Fruit fly (Drosophila melanogaster) whole organism, embryonic: ENCODE results near the gene Vm32E.

Experiments used
- Antp ChIP-seq: fragments of 200-800 bp; sonication (Bioruptor generic); optimal IDR thresholded peaks from 3 replicates; lab custom pipeline; 2016; ENCODE audit warnings: missing biosample characterization, missing genetic modification characterization
- Atf6 ChIP-seq: fragments of 200-800 bp; sonication (Bioruptor generic); IDR thresholded peaks from 2 replicates; pipeline ENCODE4 v1.3.6; 2022; ENCODE audit warnings: missing biosample characterization, missing genetic modification characterization
- CG10209 ChIP-seq: fragments of 200-800 bp; sonication (Bioruptor generic); optimal IDR thresholded peaks from 3 replicates; lab custom pipeline; 2017; ENCODE audit warnings: missing biosample characterization, mild to moderate bottlenecking, missing genetic modification characterization, missing genetic modification reagents
- CG10431 ChIP-seq: fragments of 200-800 bp; sonication (Bioruptor generic); optimal IDR thresholded peaks from 3 replicates; lab custom pipeline; 2018; ENCODE audit warnings: missing biosample characterization, mild to moderate bottlenecking, missing genetic modification characterization
- CG12299 ChIP-seq: fragments of 200-800 bp; sonication (Bioruptor generic); optimal IDR thresholded peaks from 2 replicates; lab custom pipeline; 2018; ENCODE audit warnings: missing biosample characterization, mild to moderate bottlenecking, missing genetic modification characterization
- CG12769 ChIP-seq: fragments of 200-800 bp; sonication (Bioruptor generic); optimal IDR thresholded peaks from 2 replicates; lab custom pipeline; 2019; ENCODE audit warnings: missing biosample characterization, mild to moderate bottlenecking, missing genetic modification characterization, moderate library complexity
- CG14667 ChIP-seq: fragments of 200-800 bp; sonication (Bioruptor generic); IDR thresholded peaks from 2 replicates; pipeline ENCODE4 v1.3.6; 2022; ENCODE audit warnings: missing biosample characterization, missing genetic modification characterization
- CG14710 ChIP-seq: fragments of 200-800 bp; sonication (Bioruptor generic); optimal IDR thresholded peaks from 3 replicates; lab custom pipeline; 2019; ENCODE audit warnings: missing biosample characterization, mild to moderate bottlenecking, missing genetic modification characterization, moderate library complexity
- CG15479 ChIP-seq: fragments of 200-800 bp; sonication (Bioruptor generic); optimal IDR thresholded peaks from 3 replicates; lab custom pipeline; 2019; ENCODE audit warnings: missing biosample characterization, mild to moderate bottlenecking, missing genetic modification characterization, moderate library complexity
- CG15514 ChIP-seq: fragments of 200-800 bp; sonication (Bioruptor generic); optimal IDR thresholded peaks from 3 replicates; lab custom pipeline; 2017; ENCODE audit warnings: missing biosample characterization, missing genetic modification characterization, mild to moderate bottlenecking, moderate library complexity, missing genetic modification reagents
- CG15696 ChIP-seq: fragments of 200-800 bp; sonication (Bioruptor generic); optimal IDR thresholded peaks from 2 replicates; lab custom pipeline; 2019; ENCODE audit warnings: missing biosample characterization, mild to moderate bottlenecking, missing genetic modification characterization, moderate library complexity
- CG17568 ChIP-seq: fragments of 200-800 bp; sonication (Bioruptor generic); optimal IDR thresholded peaks from 2 replicates; lab custom pipeline; 2018; ENCODE audit warnings: missing biosample characterization, mild to moderate bottlenecking, missing genetic modification characterization, moderate library complexity
- CG2129 ChIP-seq: fragments of 200-800 bp; sonication (Bioruptor generic); IDR thresholded peaks from 2 replicates; pipeline ENCODE4 v1.3.6; 2022; ENCODE audit warnings: missing biosample characterization, missing genetic modification characterization; ENCODE audit not compliant: partially characterized antibody
- CG3163 ChIP-seq: fragments of 200-800 bp; sonication (Bioruptor generic); optimal IDR thresholded peaks from 3 replicates; lab custom pipeline; 2016; ENCODE audit warnings: missing biosample characterization, missing genetic modification characterization
- CG34224 ChIP-seq: fragments of 200-800 bp; sonication (Bioruptor generic); IDR thresholded peaks from 3 replicates; pipeline ENCODE4 v1.3.6; 2022; ENCODE audit warnings: missing biosample characterization, missing genetic modification characterization; ENCODE audit not compliant: partially characterized antibody
- CG34422 ChIP-seq: fragments of 200-800 bp; sonication (Bioruptor generic); IDR thresholded peaks from 3 replicates; pipeline ENCODE4 v1.3.6; 2022; ENCODE audit warnings: missing biosample characterization, missing genetic modification characterization
- CG4328 ChIP-seq: fragments of 200-800 bp; sonication (Bioruptor generic); optimal IDR thresholded peaks from 3 replicates; lab custom pipeline; 2017; ENCODE audit warnings: missing biosample characterization, missing genetic modification reagents, missing genetic modification characterization
- CG5953 ChIP-seq: fragments of 200-800 bp; sonication (Bioruptor generic); IDR thresholded peaks from 2 replicates; pipeline ENCODE4 v1.3.6; 2022; ENCODE audit warnings: missing biosample characterization, missing genetic modification characterization
- CG7786 ChIP-seq: fragments of 200-800 bp; sonication (Bioruptor generic); optimal IDR thresholded peaks from 2 replicates; lab custom pipeline; 2016; ENCODE audit warnings: missing biosample characterization, missing genetic modification characterization
- CG7987 ChIP-seq: fragments of 200-800 bp; sonication (Bioruptor generic); optimal IDR thresholded peaks from 2 replicates; lab custom pipeline; 2018; ENCODE audit warnings: missing biosample characterization, mild to moderate bottlenecking, missing genetic modification characterization, moderate library complexity
- CG8281 ChIP-seq: fragments of 200-800 bp; sonication (Bioruptor generic); optimal IDR thresholded peaks from 2 replicates; lab custom pipeline; 2018; ENCODE audit warnings: missing biosample characterization, mild to moderate bottlenecking, missing genetic modification characterization, moderate library complexity
- CG8388 ChIP-seq: fragments of 200-800 bp; sonication (Bioruptor generic); optimal IDR thresholded peaks from 2 replicates; lab custom pipeline; 2019; ENCODE audit warnings: missing biosample characterization, mild to moderate bottlenecking, missing genetic modification characterization, moderate library complexity
- CG8944 ChIP-seq: fragments of 200-800 bp; sonication (Bioruptor generic); optimal IDR thresholded peaks from 3 replicates; lab custom pipeline; 2016; ENCODE audit warnings: missing biosample characterization, missing genetic modification characterization
- CG9215 ChIP-seq: fragments of 200-800 bp; sonication (Bioruptor generic); IDR thresholded peaks from 2 replicates; pipeline ENCODE4 v1.3.6; 2022; ENCODE audit warnings: missing biosample characterization, missing genetic modification characterization
- CG9437 ChIP-seq: fragments of 200-800 bp; sonication (Bioruptor generic); optimal IDR thresholded peaks from 2 replicates; lab custom pipeline; 2018; ENCODE audit warnings: missing biosample characterization, mild to moderate bottlenecking, missing genetic modification characterization
- Dad ChIP-seq: fragments of 200-800 bp; sonication (Bioruptor generic); optimal IDR thresholded peaks from 3 replicates; lab custom pipeline; 2016; ENCODE audit warnings: missing biosample characterization, missing genetic modification characterization
- Deaf1 ChIP-seq: fragments of 200-800 bp; optimal IDR thresholded peaks from 3 replicates; lab custom pipeline; 2019; ENCODE audit warnings: missing biosample characterization, mild to moderate bottlenecking, missing genetic modification characterization, moderate library complexity
- Dip2 ChIP-seq: fragments of 200-800 bp; sonication (Bioruptor generic); IDR thresholded peaks from 2 replicates; pipeline ENCODE4 v1.3.6; 2022; ENCODE audit warnings: missing biosample characterization, missing genetic modification characterization
- Dp ChIP-seq: fragments of 200-800 bp; sonication (Bioruptor generic); optimal IDR thresholded peaks from 2 replicates; lab custom pipeline; 2018; ENCODE audit warnings: missing biosample characterization, mild to moderate bottlenecking, missing genetic modification characterization, moderate library complexity
- Ets97D ChIP-seq: fragments of 200-800 bp; sonication (Bioruptor generic); optimal IDR thresholded peaks from 3 replicates; lab custom pipeline; 2016; ENCODE audit warnings: missing biosample characterization, missing genetic modification characterization
- Lhr ChIP-seq: fragments of 200-800 bp; sonication (Bioruptor generic); optimal IDR thresholded peaks from 3 replicates; lab custom pipeline; 2017; ENCODE audit warnings: mild to moderate bottlenecking, missing biosample characterization, missing genetic modification reagents, missing genetic modification characterization
- NC2α ChIP-seq: fragments of 200-800 bp; sonication (Bioruptor generic); optimal IDR thresholded peaks from 2 replicates; lab custom pipeline; 2016; ENCODE audit warnings: missing biosample characterization, missing genetic modification characterization
- Nf-YC ChIP-seq: fragments of 200-800 bp; optimal IDR thresholded peaks from 3 replicates; lab custom pipeline; 2019; ENCODE audit warnings: missing biosample characterization, mild to moderate bottlenecking, missing genetic modification characterization, moderate library complexity
- Sry-δ ChIP-seq: fragments of 200-800 bp; sonication (Bioruptor generic); optimal IDR thresholded peaks from 2 replicates; lab custom pipeline; 2016; ENCODE audit warnings: missing biosample characterization, missing genetic modification characterization
- ac ChIP-seq: fragments of 200-800 bp; sonication (Bioruptor generic); optimal IDR thresholded peaks from 3 replicates; lab custom pipeline; 2017; ENCODE audit warnings: missing biosample characterization, mild to moderate bottlenecking, missing genetic modification characterization
- ap ChIP-seq: fragments of 200-800 bp; sonication (Bioruptor generic); IDR thresholded peaks from 2 replicates; pipeline ENCODE4 v1.3.6; 2022; ENCODE audit warnings: missing biosample characterization, missing genetic modification characterization
- cad ChIP-seq: fragments of >200 bp; optimal IDR thresholded peaks from 2 replicates; lab custom pipeline; 2017; ENCODE audit warnings: missing biosample characterization, missing genetic modification characterization
- crol ChIP-seq: fragments of 200-800 bp; sonication (Bioruptor generic); IDR thresholded peaks from 2 replicates; pipeline ENCODE4 v1.3.6; 2022; ENCODE audit warnings: missing biosample characterization, missing genetic modification characterization
- disco-r ChIP-seq: fragments of 200-800 bp; sonication (Bioruptor generic); optimal IDR thresholded peaks from 2 replicates; lab custom pipeline; 2016; ENCODE audit warnings: missing biosample characterization, missing genetic modification characterization
- eyg ChIP-seq: fragments of 200-800 bp; sonication (Bioruptor generic); optimal IDR thresholded peaks from 3 replicates; lab custom pipeline; 2016; ENCODE audit warnings: missing biosample characterization, missing genetic modification characterization
- gt ChIP-seq: fragments of 200-800 bp; sonication (Bioruptor generic); IDR thresholded peaks from 2 replicates; pipeline ENCODE4 v1.3.6; 2022; ENCODE audit warnings: missing biosample characterization, missing genetic modification characterization
- hbn ChIP-seq: fragments of 200-800 bp; sonication (Bioruptor generic); IDR thresholded peaks from 2 replicates; pipeline ENCODE4 v1.3.6; 2022; ENCODE audit warnings: missing biosample characterization, missing genetic modification characterization; ENCODE audit not compliant: partially characterized antibody
- hth ChIP-seq: fragments of >200 bp; optimal IDR thresholded peaks from 2 replicates; lab custom pipeline; 2017; ENCODE audit warnings: inconsistent platforms
- kni ChIP-seq: fragments of 200-800 bp; sonication (Bioruptor generic); optimal IDR thresholded peaks from 3 replicates; lab custom pipeline; 2017; ENCODE audit warnings: mild to moderate bottlenecking, missing biosample characterization, missing genetic modification reagents, missing genetic modification characterization
- nau ChIP-seq: fragments of 200-800 bp; sonication (Bioruptor generic); optimal IDR thresholded peaks from 3 replicates; lab custom pipeline; 2017; ENCODE audit warnings: missing biosample characterization, mild to moderate bottlenecking, missing genetic modification characterization, missing genetic modification reagents
- run ChIP-seq: fragments of 200-800 bp; sonication (Bioruptor generic); optimal IDR thresholded peaks from 3 replicates; lab custom pipeline; 2018; ENCODE audit warnings: missing biosample characterization, mild to moderate bottlenecking, missing genetic modification characterization
- sens-2 ChIP-seq: fragments of 200-800 bp; sonication (Bioruptor generic); IDR thresholded peaks from 2 replicates; pipeline ENCODE4 v1.3.6; 2022; ENCODE audit warnings: missing biosample characterization, missing genetic modification characterization
- stwl ChIP-seq: fragments of 200-800 bp; sonication (Bioruptor generic); optimal IDR thresholded peaks from 3 replicates; lab custom pipeline; 2018; ENCODE audit warnings: missing biosample characterization, mild to moderate bottlenecking, missing genetic modification characterization, moderate library complexity
- tgo ChIP-seq: fragments of 200-800 bp; sonication (Bioruptor generic); IDR thresholded peaks from 3 replicates; pipeline ENCODE4 v1.3.6; 2022; ENCODE audit warnings: missing biosample characterization, missing genetic modification characterization
- tin ChIP-seq: fragments of 200-800 bp; sonication (Bioruptor generic); optimal IDR thresholded peaks from 3 replicates; lab custom pipeline; 2016; ENCODE audit warnings: missing biosample characterization, missing genetic modification characterization
- tx ChIP-seq: fragments of 200-800 bp; sonication (Bioruptor generic); optimal IDR thresholded peaks from 2 replicates; lab custom pipeline; 2016; ENCODE audit warnings: missing biosample characterization, missing genetic modification characterization

Vm32E gene

DNA sequence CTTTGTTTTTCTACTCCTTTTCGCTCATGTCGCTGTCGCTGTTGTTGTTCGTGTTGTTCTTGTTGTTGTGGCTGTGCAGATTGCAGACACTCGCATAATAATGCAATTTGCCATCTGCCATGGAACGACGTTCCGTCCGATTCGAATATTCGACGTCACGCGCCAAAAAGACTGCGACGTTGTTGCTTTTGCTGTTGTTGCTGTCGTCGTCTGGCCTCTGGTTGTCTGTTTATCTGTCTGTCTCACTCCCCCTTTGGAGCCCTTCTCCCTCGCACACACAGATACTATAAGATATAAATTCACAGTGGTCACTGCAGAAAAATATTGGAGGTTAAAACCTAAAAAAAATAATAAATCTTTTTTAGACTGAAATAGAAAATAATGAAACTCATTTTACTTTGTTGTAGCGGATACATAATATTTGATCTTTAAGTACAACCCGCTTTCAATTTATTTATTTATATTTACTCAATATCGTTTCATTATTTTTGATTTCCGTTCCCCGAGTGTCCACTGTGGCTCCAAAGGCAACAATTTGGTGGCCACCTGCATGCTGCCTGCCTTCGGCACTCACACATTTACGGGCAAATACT, 48.1 kb upstream of the Vm32E start (continued):
- TF ChIP-seq CG17568 (GFP tag; lab: Kevin White, UChicago) (no peak), CG8944 (GFP tag; lab: Kevin White, UChicago) (no peak), Antp (GFP tag; lab: Kevin White, UChicago) (no peak), hth (no peak), CG10431 (GFP tag; lab: Kevin White, UChicago) (no peak), CG8388 (GFP tag; lab: Kevin White, UChicago) (peak; percentile 55), CG5953 (GFP tag; lab: Robert Waterston, UW) (no peak), CG9215 (GFP tag; lab: Robert Waterston, UW) (no peak), hbn (GFP tag; lab: Robert Waterston, UW) (no peak), sens-2 (GFP tag; lab: Robert Waterston, UW) (no peak), CG10209 (peak; percentile 26), Dip2 (GFP tag; lab: Robert Waterston, UW) (no peak), CG15479 (GFP tag; lab: Kevin White, UChicago) (no peak), stwl (tag; lab: Kevin White, UChicago) (no peak), CG15696 (peak; percentile 11), CG8281 (tag; lab: Kevin White, UChicago) (peak; percentile 18), CG34422 (GFP tag; lab: Robert Waterston, UW) (0 out of 3 replicates have a peak, but pooled peaks have one; percentile 14), tgo (GFP tag; lab: Robert Waterston, UW) (peak; percentile 40; the same call in 2 of the 3 replicates), Ets97D (GFP tag; lab: Kevin White, UChicago) (no peak), CG2129 (GFP tag; lab: Robert Waterston, UW) (no peak), tin (GFP tag; lab: Kevin White, UChicago) (peak; percentile 15), run (tag; lab: Kevin White, UChicago) (peak; percentile 6), cad (no peak), gt (no peak), NC2α (GFP tag; lab: Kevin White, UChicago) (no peak), ap (no peak), Atf6 (peak; percentile 41; the same call in 1 of the 2 replicates), crol (GFP tag; lab: Robert Waterston, UW) (no peak), CG4328 (no peak), CG12299 (tag; lab: Kevin White, UChicago) (peak; percentile 26), CG14667 (GFP tag; lab: Robert Waterston, UW) (no peak; the same call in 1 of the 2 replicates), CG15514 (GFP tag; lab: Kevin White, UChicago) (no peak), CG12769 (tag; lab: Kevin White, UChicago) (no peak), Sry-δ (GFP tag; lab: Kevin White, UChicago) (no peak), Dad (no peak), CG3163 (GFP tag; lab: Kevin White, UChicago) (no peak), eyg (no peak), CG34224 (GFP tag; lab: Robert Waterston, UW) (no peak), CG14710 (tag; lab: Kevin White, UChicago) (no peak), Nf-YC (peak; percentile 56), Lhr (GFP tag; lab: Kevin White, UChicago) (no peak), nau (no peak), CG9437 (peak; percentile 27), kni (no peak), disco-r (GFP tag; lab: Kevin White, UChicago) (no peak), Dp (no peak), ac (GFP tag; lab: Kevin White, UChicago) (no peak), CG7786 (GFP tag; lab: Kevin White, UChicago) (no peak), CG7987 (GFP tag; lab: Kevin White, UChicago) (no peak), Deaf1 (tag; lab: Kevin White, UChicago) (no peak), tx (GFP tag; lab: Kevin White, UChicago) (no peak)
